Fruit fly (Drosophila melanogaster) whole organism, embryonic: Measurements from ENCODE around the gene Rabex-5.

Source experiments
- Atf3 ChIP-seq: fragments of 200-800 bp; sonication (Bioruptor generic); optimal IDR thresholded peaks from 3 replicates; lab custom pipeline; 2016; ENCODE audit warnings: missing biosample characterization, missing genetic modification characterization
- CG10321 ChIP-seq: fragments of 200-800 bp; sonication (Bioruptor generic); IDR thresholded peaks from 2 replicates; pipeline ENCODE4 v1.3.6; 2022; ENCODE audit warnings: missing biosample characterization, missing genetic modification characterization
- CG10366 ChIP-seq: fragments of 200-800 bp; sonication (Bioruptor generic); IDR thresholded peaks from 2 replicates; pipeline ENCODE4 v1.3.6; 2022; ENCODE audit warnings: missing biosample characterization, missing genetic modification characterization
- CG10959 ChIP-seq: fragments of 200-800 bp; sonication (Bioruptor generic); IDR thresholded peaks from 2 replicates; pipeline ENCODE4 v1.3.6; 2022; ENCODE audit warnings: missing biosample characterization, missing genetic modification characterization
- CG12942 ChIP-seq: fragments of 200-800 bp; sonication (Bioruptor generic); optimal IDR thresholded peaks from 3 replicates; lab custom pipeline; 2016; ENCODE audit warnings: missing biosample characterization, missing genetic modification characterization
- CG13775 ChIP-seq: fragments of 200-800 bp; sonication (Bioruptor generic); optimal IDR thresholded peaks from 3 replicates; lab custom pipeline; 2017; ENCODE audit warnings: missing biosample characterization, mild to moderate bottlenecking, missing genetic modification characterization
- CG14050 ChIP-seq: fragments of 200-800 bp; sonication (Bioruptor generic); IDR thresholded peaks from 3 replicates; pipeline ENCODE4 v1.3.6; 2022; ENCODE audit warnings: missing biosample characterization, missing genetic modification characterization
- CG16863 ChIP-seq: fragments of 200-800 bp; sonication (Bioruptor generic); optimal IDR thresholded peaks from 3 replicates; lab custom pipeline; 2016; ENCODE audit warnings: missing biosample characterization, missing genetic modification characterization
- CG17568 ChIP-seq: fragments of 200-800 bp; sonication (Bioruptor generic); optimal IDR thresholded peaks from 2 replicates; lab custom pipeline; 2018; ENCODE audit warnings: missing biosample characterization, mild to moderate bottlenecking, missing genetic modification characterization, moderate library complexity
- CG17802 ChIP-seq: fragments of 200-800 bp; sonication (Bioruptor generic); optimal IDR thresholded peaks from 2 replicates; lab custom pipeline; 2018; ENCODE audit warnings: missing biosample characterization, mild to moderate bottlenecking, missing genetic modification characterization, moderate library complexity
- CG18262 ChIP-seq: fragments of 200-800 bp; optimal IDR thresholded peaks from 3 replicates; lab custom pipeline; 2019; ENCODE audit warnings: missing biosample characterization, mild to moderate bottlenecking, missing genetic modification characterization, moderate library complexity
- CG18764 ChIP-seq: fragments of 200-800 bp; sonication (Bioruptor generic); optimal IDR thresholded peaks from 3 replicates; lab custom pipeline; 2016; ENCODE audit warnings: missing biosample characterization, missing genetic modification characterization
- CG2120 ChIP-seq: fragments of 200-800 bp; sonication (Bioruptor generic); optimal IDR thresholded peaks from 3 replicates; lab custom pipeline; 2016; ENCODE audit warnings: missing biosample characterization, missing genetic modification characterization
- CG2199 ChIP-seq: fragments of 200-800 bp; sonication (Bioruptor generic); IDR thresholded peaks from 3 replicates; pipeline ENCODE4 v1.3.6; 2022; ENCODE audit warnings: missing biosample characterization, missing genetic modification characterization
- CG2712 ChIP-seq: fragments of 200-800 bp; optimal IDR thresholded peaks from 3 replicates; lab custom pipeline; 2019; ENCODE audit warnings: missing biosample characterization, mild to moderate bottlenecking, missing genetic modification characterization, moderate library complexity
- CG30403 ChIP-seq: fragments of 200-800 bp; sonication (Bioruptor generic); optimal IDR thresholded peaks from 3 replicates; lab custom pipeline; 2016; ENCODE audit warnings: missing biosample characterization, missing genetic modification characterization
- CG3163 ChIP-seq: fragments of 200-800 bp; sonication (Bioruptor generic); optimal IDR thresholded peaks from 3 replicates; lab custom pipeline; 2016; ENCODE audit warnings: missing biosample characterization, missing genetic modification characterization
- CG34422 ChIP-seq: fragments of 200-800 bp; sonication (Bioruptor generic); IDR thresholded peaks from 3 replicates; pipeline ENCODE4 v1.3.6; 2022; ENCODE audit warnings: missing biosample characterization, missing genetic modification characterization
- CG42726 ChIP-seq: fragments of 200-800 bp; sonication (Bioruptor generic); IDR thresholded peaks from 2 replicates; pipeline ENCODE4 v1.3.6; 2022; ENCODE audit warnings: missing biosample characterization, missing genetic modification characterization; ENCODE audit not compliant: partially characterized antibody
- CG7357 ChIP-seq: fragments of 200-800 bp; sonication (Bioruptor generic); IDR thresholded peaks from 3 replicates; pipeline ENCODE4 v1.3.6; 2022; ENCODE audit warnings: missing biosample characterization, missing genetic modification characterization
- CG8765 ChIP-seq: fragments of 200-800 bp; sonication (Bioruptor generic); IDR thresholded peaks from 2 replicates; pipeline ENCODE4 v1.3.6; 2022; ENCODE audit warnings: missing biosample characterization, missing genetic modification characterization
- CG8944 ChIP-seq: fragments of 200-800 bp; sonication (Bioruptor generic); optimal IDR thresholded peaks from 3 replicates; lab custom pipeline; 2016; ENCODE audit warnings: missing biosample characterization, missing genetic modification characterization
- CoRest ChIP-seq: fragments of 200-800 bp; sonication (Bioruptor generic); optimal IDR thresholded peaks from 3 replicates; lab custom pipeline; 2018; ENCODE audit warnings: missing biosample characterization, mild to moderate bottlenecking, missing genetic modification characterization, moderate library complexity
- D19A ChIP-seq: fragments of 200-800 bp; optimal IDR thresholded peaks from 3 replicates; lab custom pipeline; 2019; ENCODE audit warnings: missing biosample characterization, mild to moderate bottlenecking, missing genetic modification characterization, moderate library complexity
- Dad ChIP-seq: fragments of 200-800 bp; sonication (Bioruptor generic); optimal IDR thresholded peaks from 3 replicates; lab custom pipeline; 2016; ENCODE audit warnings: missing biosample characterization, missing genetic modification characterization
- Dp ChIP-seq: fragments of 200-800 bp; sonication (Bioruptor generic); optimal IDR thresholded peaks from 2 replicates; lab custom pipeline; 2018; ENCODE audit warnings: missing biosample characterization, mild to moderate bottlenecking, missing genetic modification characterization, moderate library complexity
- Eip74EF ChIP-seq, 2 experiments: fragments of 200-800 bp in 1 of 2; fragments of >200 bp in 1 of 2; sonication (Bioruptor generic) in 1 of 2; optimal IDR thresholded peaks; 2 replicates each; lab custom pipeline; 2017 to 2019; ENCODE audit warnings: missing biosample characterization in 2 of 2, missing genetic modification characterization in 2 of 2, mild to moderate bottlenecking in 1 of 2, moderate library complexity in 1 of 2
- Ets65A ChIP-seq: fragments of 200-800 bp; sonication (Bioruptor generic); peaks from one replicate; lab custom pipeline; 2016; ENCODE audit warnings: missing biosample characterization, missing genetic modification characterization
- Ets97D ChIP-seq: fragments of 200-800 bp; sonication (Bioruptor generic); optimal IDR thresholded peaks from 3 replicates; lab custom pipeline; 2016; ENCODE audit warnings: missing biosample characterization, missing genetic modification characterization
- Hr3 ChIP-seq: fragments of 200-800 bp; sonication (Bioruptor generic); optimal IDR thresholded peaks from 3 replicates; lab custom pipeline; 2016; ENCODE audit warnings: missing biosample characterization, missing genetic modification characterization
- Hr51 ChIP-seq, 2 experiments: fragments of 200-800 bp; sonication (Bioruptor generic); optimal IDR thresholded peaks; 2 replicates in 1 of 2; 3 replicates in 1 of 2; lab custom pipeline; 2016 to 2018; ENCODE audit warnings: missing biosample characterization in 2 of 2, missing genetic modification characterization in 2 of 2, mild to moderate bottlenecking in 1 of 2, moderate library complexity in 1 of 2
- Mad ChIP-seq: fragments of 200-800 bp; sonication (Bioruptor generic); optimal IDR thresholded peaks from 2 replicates; lab custom pipeline; 2016; ENCODE audit warnings: missing biosample characterization, missing genetic modification characterization
- Mes4 ChIP-seq: fragments of 200-800 bp; sonication (Bioruptor generic); optimal IDR thresholded peaks from 2 replicates; lab custom pipeline; 2016; ENCODE audit warnings: missing biosample characterization, missing genetic modification characterization
- Nf-YA ChIP-seq: fragments of 200-800 bp; sonication (Bioruptor generic); IDR thresholded peaks from 2 replicates; pipeline ENCODE4 v1.3.6; 2022; ENCODE audit warnings: missing biosample characterization, missing genetic modification characterization
- Nf-YB ChIP-seq: fragments of 200-800 bp; sonication (Bioruptor generic); optimal IDR thresholded peaks from 3 replicates; lab custom pipeline; 2019; ENCODE audit warnings: missing biosample characterization, mild to moderate bottlenecking, missing genetic modification characterization, moderate library complexity
- Sry-δ ChIP-seq: fragments of 200-800 bp; sonication (Bioruptor generic); optimal IDR thresholded peaks from 2 replicates; lab custom pipeline; 2016; ENCODE audit warnings: missing biosample characterization, missing genetic modification characterization
- bbx ChIP-seq: fragments of 200-800 bp; sonication (Bioruptor generic); IDR thresholded peaks from 2 replicates; pipeline ENCODE4 v1.3.6; 2022; ENCODE audit warnings: missing biosample characterization, missing genetic modification characterization; ENCODE audit not compliant: partially characterized antibody
- chif ChIP-seq, 2 experiments: fragments of 200-800 bp; sonication (Bioruptor generic); optimal IDR thresholded peaks; 3 replicates each; lab custom pipeline; 2016; ENCODE audit warnings: missing biosample characterization in 2 of 2, missing genetic modification characterization in 2 of 2
- chn ChIP-seq: fragments of 200-800 bp; sonication (Bioruptor generic); optimal IDR thresholded peaks from 2 replicates; lab custom pipeline; 2016; ENCODE audit warnings: missing biosample characterization, missing genetic modification characterization
- corto ChIP-seq: fragments of 200-800 bp; sonication (Bioruptor generic); optimal IDR thresholded peaks from 2 replicates; lab custom pipeline; 2016; ENCODE audit warnings: missing biosample characterization, mild to moderate bottlenecking, missing genetic modification characterization, moderate library complexity
- crol ChIP-seq: fragments of 200-800 bp; sonication (Bioruptor generic); IDR thresholded peaks from 2 replicates; pipeline ENCODE4 v1.3.6; 2022; ENCODE audit warnings: missing biosample characterization, missing genetic modification characterization
- dysf ChIP-seq: fragments of 200-800 bp; sonication (Bioruptor generic); IDR thresholded peaks from 3 replicates; pipeline ENCODE4 v1.3.6; 2022; ENCODE audit warnings: missing biosample characterization, missing genetic modification characterization
- fd96Cb ChIP-seq: fragments of 200-800 bp; sonication (Bioruptor generic); optimal IDR thresholded peaks from 2 replicates; lab custom pipeline; 2018; ENCODE audit warnings: missing biosample characterization, mild to moderate bottlenecking, missing genetic modification characterization, moderate library complexity
- fru ChIP-seq: fragments of >200 bp; optimal IDR thresholded peaks from 2 replicates; lab custom pipeline; 2017
- fu2 ChIP-seq: fragments of 200-800 bp; sonication (Bioruptor generic); optimal IDR thresholded peaks from 2 replicates; lab custom pipeline; 2016; ENCODE audit warnings: missing biosample characterization, missing genetic modification characterization
- pb ChIP-seq: fragments of 200-800 bp; sonication (Bioruptor generic); optimal IDR thresholded peaks from 3 replicates; lab custom pipeline; 2016; ENCODE audit warnings: missing biosample characterization, missing genetic modification characterization
- pzg ChIP-seq: fragments of 200-800 bp; sonication (Bioruptor generic); optimal IDR thresholded peaks from 3 replicates; lab custom pipeline; 2018; ENCODE audit warnings: missing biosample characterization, mild to moderate bottlenecking, missing genetic modification characterization, moderate library complexity
- slbo ChIP-seq: fragments of 200-800 bp; sonication (Bioruptor generic); IDR thresholded peaks from 2 replicates; pipeline ENCODE4 v1.3.6; 2022; ENCODE audit warnings: missing biosample characterization, missing genetic modification characterization
- so ChIP-seq: fragments of 200-800 bp; sonication (Bioruptor generic); IDR thresholded peaks from 3 replicates; pipeline ENCODE4 v1.3.6; 2022; ENCODE audit warnings: missing biosample characterization, missing genetic modification characterization
- stwl ChIP-seq: fragments of 200-800 bp; sonication (Bioruptor generic); optimal IDR thresholded peaks from 3 replicates; lab custom pipeline; 2018; ENCODE audit warnings: missing biosample characterization, mild to moderate bottlenecking, missing genetic modification characterization, moderate library complexity

Gene Rabex-5

DNA sequence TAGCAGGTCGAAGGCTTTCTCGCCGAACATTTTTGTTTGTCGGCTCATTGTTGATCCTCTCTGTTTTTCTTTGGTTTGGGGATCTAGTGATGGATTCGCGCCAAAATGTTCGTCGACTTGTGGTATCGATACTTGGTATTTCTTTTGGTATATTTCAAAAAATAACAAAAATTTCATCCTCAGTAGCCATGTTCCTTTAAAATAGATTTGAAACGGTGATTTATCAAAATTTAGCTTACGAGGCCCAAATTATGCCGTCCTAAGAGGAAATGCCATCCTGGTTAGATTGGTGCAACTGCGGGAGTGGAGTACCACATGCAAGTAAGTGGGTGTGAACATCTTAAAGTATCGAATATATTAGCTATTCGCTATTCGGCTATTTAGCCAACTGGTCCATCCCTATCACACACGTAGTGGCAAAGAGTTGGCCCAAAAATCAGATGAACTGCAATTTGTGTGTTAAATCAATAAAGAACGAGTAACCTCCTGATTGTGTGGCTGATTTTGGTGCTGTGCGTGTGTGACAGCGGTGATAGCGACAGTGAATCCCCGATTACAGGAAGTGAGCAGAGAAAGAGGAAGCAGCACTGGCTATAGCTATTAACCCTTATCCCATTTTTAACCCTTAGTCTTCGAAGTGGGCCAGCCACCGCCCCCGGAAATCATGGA lies 48.0 kb upstream of the Rabex-5 start, which contains the start of the genes Psf1 and Sac1 (continued):
- TF ChIP-seq fu2 (peak; percentile 77), Atf3 (GFP tag; lab: Kevin White, UChicago) (peak; percentile 50), CG2712 (tag; lab: Kevin White, UChicago) (no peak), CG18764 (GFP tag; lab: Kevin White, UChicago) (peak; percentile 40), CG17568 (GFP tag; lab: Kevin White, UChicago) (no peak), CG3163 (GFP tag; lab: Kevin White, UChicago) (peak; percentile 32), CG13775 (GFP tag; lab: Kevin White, UChicago) (peak; percentile 50), chif (GFP tag; optimal IDR thresholded peaks at IDR 0.05; lab: Kevin White, UChicago) (peak; percentile 49 to 63), Nf-YA (GFP tag; lab: Robert Waterston, UW) (peak; percentile 13; the same call in 1 of the 2 replicates), CG2199 (no peak), pb (GFP tag; lab: Kevin White, UChicago) (peak; percentile 4), CG8944 (GFP tag; lab: Kevin White, UChicago) (peak; percentile 59), dysf (GFP tag; lab: Robert Waterston, UW) (peak; percentile 58; the same call in 1 of the 3 replicates), CG8765 (GFP tag; lab: Robert Waterston, UW) (0 out of 2 replicates have a peak, but pooled peaks have one; percentile 36), Dad (GFP tag; lab: Kevin White, UChicago) (peak; percentile 46), Ets65A (GFP tag; lab: Kevin White, UChicago) (peak; percentile 96), CG34422 (peak; percentile 58; the same call in 1 of the 3 replicates), fru (no peak), CG42726 (GFP tag; lab: Robert Waterston, UW) (peak; percentile 57; the same call in 1 of the 2 replicates), CoRest (tag; lab: Kevin White, UChicago) (peak; percentile 71), slbo (GFP tag; lab: Robert Waterston, UW) (peak; percentile 64), bbx (GFP tag; lab: Robert Waterston, UW) (peak; percentile 68), CG2120 (GFP tag; lab: Kevin White, UChicago) (peak; percentile 78), Mes4 (GFP tag; lab: Kevin White, UChicago) (peak; percentile 35), CG30403 (GFP tag; lab: Kevin White, UChicago) (peak; percentile 64), CG16863 (GFP tag; lab: Kevin White, UChicago) (peak; percentile 93), CG7357 (GFP tag; lab: Robert Waterston, UW) (peak; percentile 98), stwl (peak; percentile 42), Hr3 (GFP tag; lab: Kevin White, UChicago) (peak; percentile 21), Hr51 (GFP tag; optimal IDR thresholded peaks at IDR 0.05; lab: Kevin White, UChicago) (peak in 1 of 2 experiments; percentile 29), CG12942 (GFP tag; lab: Kevin White, UChicago) (peak; percentile 8), pzg (peak; percentile 77), Mad (GFP tag; lab: Kevin White, UChicago) (peak; percentile 17), Nf-YB (GFP tag; lab: Kevin White, UChicago) (no peak), CG17802 (tag; lab: Kevin White, UChicago) (peak; percentile 74), corto (GFP tag; lab: Kevin White, UChicago) (no peak), CG18262 (tag; lab: Kevin White, UChicago) (peak; percentile 48), D19A (tag; lab: Kevin White, UChicago) (no peak), CG10366 (GFP tag; lab: Robert Waterston, UW) (peak; percentile 44; the same call in 1 of the 2 replicates), CG14050 (GFP tag; lab: Robert Waterston, UW) (no peak), Dp (GFP tag; lab: Kevin White, UChicago) (no peak), Ets97D (GFP tag; lab: Kevin White, UChicago) (peak; percentile 74), crol (GFP tag; lab: Robert Waterston, UW) (no peak), Eip74EF (GFP tag; optimal IDR thresholded peaks at IDR 0.05; lab: Kevin White, UChicago) (no peak), CG10959 (GFP tag; lab: Robert Waterston, UW) (peak; percentile 84), Sry-δ (peak; percentile 98), chn (GFP tag; lab: Kevin White, UChicago) (peak; percentile 18), CG10321 (no peak), fd96Cb (tag; lab: Kevin White, UChicago) (no peak), so (0 out of 3 replicates have a peak, but pooled peaks have one; percentile 12)
